Worm (Caenorhabditis elegans) whole organism, L4 larva: ENCODE results near the gene C09H10.5.

ENCODE experiments used
- F49E8.2 ChIP-seq: sonication (generic microtip); optimal IDR thresholded peaks from 2 replicates; lab custom pipeline; 2016; ENCODE audit warnings: missing compliant biosample characterization, mild to moderate bottlenecking, missing genetic modification characterization, borderline replicate concordance
- R02D3.7 ChIP-seq: fragments of 150-350 bp; sonication (generic microtip); optimal IDR thresholded peaks from 3 replicates; lab custom pipeline; 2014; ENCODE audit warnings: missing biosample characterization, missing genetic modification characterization
- ceh-82 ChIP-seq: sonication (generic microtip); optimal IDR thresholded peaks from 2 replicates; lab custom pipeline; 2017; ENCODE audit warnings: missing biosample characterization, missing genetic modification characterization
- daf-19 ChIP-seq: fragments of 200-800 bp; sonication (Bioruptor generic); conservative IDR thresholded peaks from 2 replicates; pipeline ENCODE4 v1.3.6; 2022; ENCODE audit warnings: missing genetic modification characterization, missing compliant biosample characterization
- dmd-8 ChIP-seq: fragments of 200-800 bp; sonication (Bioruptor generic); IDR thresholded peaks from 2 replicates; pipeline ENCODE4 v1.3.6; 2022; ENCODE audit warnings: missing genetic modification characterization, missing compliant biosample characterization
- egl-27 ChIP-seq: sonication (generic microtip); optimal IDR thresholded peaks from 3 replicates; lab custom pipeline; 2017; ENCODE audit warnings: missing biosample characterization, missing genetic modification reagents, missing genetic modification characterization
- lsy-2 ChIP-seq, 2 experiments: fragments of 150-350 bp in 1 of 2; sonication (generic microtip) in 1 of 2; optimal IDR thresholded peaks; 2 replicates each; lab custom pipeline; 2014 to 2017; ENCODE audit warnings: missing biosample characterization in 2 of 2, missing genetic modification characterization in 2 of 2
- mxl-3 ChIP-seq: fragments of 200-800 bp; sonication (Bioruptor generic); optimal IDR thresholded peaks from 2 replicates; lab custom pipeline; 2018; ENCODE audit warnings: mild to moderate bottlenecking, missing genetic modification characterization, missing compliant biosample characterization
- nhr-11 ChIP-seq: fragments of 150-350 bp; optimal IDR thresholded peaks from 2 replicates; lab custom pipeline; 2014; ENCODE audit warnings: missing biosample characterization, missing genetic modification characterization
- nhr-237 ChIP-seq: sonication (generic microtip); optimal IDR thresholded peaks from 2 replicates; lab custom pipeline; 2017; ENCODE audit warnings: missing biosample characterization, missing genetic modification characterization
- unc-39 ChIP-seq: sonication (generic microtip); optimal IDR thresholded peaks from 2 replicates; lab custom pipeline; 2017; ENCODE audit warnings: missing biosample characterization, missing genetic modification characterization
- unc-62 ChIP-seq, 3 experiments: fragments of 150-350 bp in 1 of 3; sonication (generic microtip); optimal IDR thresholded peaks in 2 of 3; peaks in 1 of 3; 1 replicate in 1 of 3; 2 replicates in 2 of 3; lab custom pipeline; 2014 to 2017; ENCODE audit warnings: missing biosample characterization in 3 of 3, missing genetic modification characterization in 3 of 3, missing genetic modification reagents in 3 of 3, missing genotype in 1 of 3

DNA sequence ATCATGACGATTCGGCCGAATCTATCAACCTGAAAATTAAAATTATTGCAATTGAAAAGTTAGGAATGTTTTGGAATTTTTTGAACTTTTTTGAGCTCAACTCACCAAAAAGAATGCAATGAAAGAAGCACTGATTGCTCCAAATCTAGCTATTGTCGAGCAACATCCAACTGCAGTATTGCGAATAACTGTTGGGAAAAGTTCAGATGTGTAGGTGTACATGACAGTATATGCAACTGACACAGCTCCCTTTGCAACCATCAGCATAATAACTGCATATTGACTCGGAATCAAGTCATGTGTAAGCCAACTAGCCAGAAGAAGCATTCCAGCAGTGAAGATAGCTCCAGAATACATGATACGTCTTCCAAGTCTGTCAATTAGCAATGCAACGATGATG lies 51.0 kb downstream of the C09H10.5 start:
- TF ChIP-seq lsy-2 (tag; optimal IDR thresholded peaks at IDR 0.05; lab: Kevin White, UChicago) (no peak), ceh-82 (tag; lab: Kevin White, UChicago) (no peak), egl-27 (tag; lab: Kevin White, UChicago) (no peak), unc-62 (GFP tag; optimal IDR thresholded peaks at IDR 0.05 in 1 of 2; lab: Kevin White, UChicago) (peak in 1 of 2 experiments; percentile 98), unc-62 (tag; optimal IDR thresholded peaks at IDR 0.05; lab: Kevin White, UChicago) (no peak), nhr-237 (tag; lab: Kevin White, UChicago) (no peak), daf-19 (GFP tag; lab: Robert Waterston, UW) (no peak), mxl-3 (GFP tag; lab: Kevin White, UChicago) (no peak), R02D3.7 (no peak), F49E8.2 (tag; lab: Kevin White, UChicago) (no peak), nhr-11 (tag; lab: Kevin White, UChicago) (no peak), unc-39 (no peak), dmd-8 (GFP tag; lab: Robert Waterston, UW) (no peak)
